Worm (Caenorhabditis elegans) whole organism, L1 larva: Measurements from ENCODE around the gene zchc-1A.

ENCODE experiments used
- ama-1 ChIP-seq: fragments of 150-350 bp; optimal IDR thresholded peaks from 2 replicates; lab custom pipeline; 2014
- ceh-90 ChIP-seq: sonication (generic microtip); optimal IDR thresholded peaks from 2 replicates; lab custom pipeline; 2016; ENCODE audit warnings: missing genetic modification characterization, missing compliant biosample characterization
- elt-3 ChIP-seq, 6 experiments: fragments of 150-350 bp in 1 of 6; sonication (generic microtip); optimal IDR thresholded peaks; 2 replicates each; lab custom pipeline; 2017 to 2018; ENCODE audit warnings: missing biosample characterization in 6 of 6, missing genetic modification characterization in 6 of 6, inconsistent platforms in 1 of 6
- ets-5 ChIP-seq: fragments of 200-800 bp; sonication (Bioruptor generic); IDR thresholded peaks from 2 replicates; pipeline ENCODE4 v1.3.6; 2022; ENCODE audit warnings: missing genetic modification characterization, missing compliant biosample characterization
- lsy-2 ChIP-seq, 2 experiments: fragments of 150-350 bp; optimal IDR thresholded peaks; 2 replicates each; lab custom pipeline; 2014; ENCODE audit warnings: missing biosample characterization in 2 of 2, missing genetic modification characterization in 2 of 2
- mep-1 ChIP-seq: fragments of 150-350 bp; optimal IDR thresholded peaks from 2 replicates; lab custom pipeline; 2014; ENCODE audit warnings: missing biosample characterization, missing genetic modification characterization
- nhr-12 ChIP-seq: sonication (generic microtip); optimal IDR thresholded peaks from 2 replicates; lab custom pipeline; 2017; ENCODE audit warnings: missing biosample characterization, missing genetic modification characterization
- nhr-76 ChIP-seq: sonication (generic microtip); optimal IDR thresholded peaks from 2 replicates; lab custom pipeline; 2017; ENCODE audit warnings: missing biosample characterization, missing genetic modification characterization
- pqm-1 ChIP-seq: sonication (generic microtip); optimal IDR thresholded peaks from 3 replicates; lab custom pipeline; 2017; ENCODE audit warnings: missing biosample characterization, missing genetic modification characterization
- unc-130 ChIP-seq: fragments of 150-350 bp; optimal IDR thresholded peaks from 2 replicates; lab custom pipeline; 2017; ENCODE audit warnings: missing biosample characterization, missing genetic modification characterization, inconsistent platforms
- zag-1 ChIP-seq: fragments of 150-350 bp; optimal IDR thresholded peaks from 2 replicates; lab custom pipeline; 2014; ENCODE audit warnings: missing biosample characterization, missing genetic modification characterization
- zip-4 ChIP-seq: fragments of 200-800 bp; sonication (Bioruptor generic); optimal IDR thresholded peaks from 2 replicates; lab custom pipeline; 2018; ENCODE audit warnings: mild to moderate bottlenecking, missing genetic modification characterization, moderate library complexity, missing compliant biosample characterization
- ztf-11 ChIP-seq, 2 experiments: sonication (generic microtip); optimal IDR thresholded peaks; 2 replicates each; lab custom pipeline; 2016 to 2017; ENCODE audit warnings: missing genetic modification characterization in 2 of 2, missing biosample characterization in 1 of 2, missing compliant biosample characterization in 1 of 2
- ztf-4 ChIP-seq: fragments of 150-350 bp; optimal IDR thresholded peaks from 2 replicates; lab custom pipeline; 2014; ENCODE audit warnings: missing biosample characterization, missing genetic modification characterization

DNA sequence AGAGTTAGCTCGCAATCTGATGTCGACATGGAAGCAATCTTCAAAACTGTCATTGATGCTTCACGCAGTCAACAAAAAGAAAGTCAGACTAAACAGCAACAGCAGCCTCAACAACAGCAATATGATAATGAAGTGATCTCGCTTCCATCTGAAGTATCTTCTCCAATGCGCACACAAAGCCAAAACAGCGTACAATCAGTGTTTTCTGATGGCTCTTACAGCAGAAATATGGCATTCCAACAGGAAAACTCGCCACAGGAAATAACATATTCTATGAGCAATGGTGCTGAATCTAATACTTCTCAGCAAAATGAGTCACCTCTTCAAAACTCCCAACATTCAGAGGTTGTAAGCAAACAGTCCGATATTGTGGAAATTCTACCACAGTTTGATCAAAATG is 28.8 kb downstream of the zchc-1A start:
- TF ChIP-seq ets-5 (GFP tag; lab: Robert Waterston, UW) (no peak), unc-130 (tag; lab: Kevin White, UChicago) (no peak), zag-1 (tag; lab: Kevin White, UChicago) (no peak), ceh-90 (tag; lab: Kevin White, UChicago) (no peak), ztf-4 (tag; lab: Kevin White, UChicago) (no peak), ama-1 (lab: Kevin White, UChicago) (no peak), mep-1 (tag; lab: Kevin White, UChicago) (no peak), zip-4 (GFP tag; lab: Kevin White, UChicago) (no peak), pqm-1 (tag; lab: Kevin White, UChicago) (no peak), ztf-11 (tag; optimal IDR thresholded peaks at IDR 0.05; lab: Kevin White, UChicago) (no peak), elt-3 (tag; optimal IDR thresholded peaks at IDR 0.05; lab: Kevin White, UChicago) (no peak), nhr-76 (no peak), nhr-12 (tag; lab: Kevin White, UChicago) (no peak), lsy-2 (tag; optimal IDR thresholded peaks at IDR 0.05; lab: Kevin White, UChicago) (no peak)
